Worm (Caenorhabditis elegans): ENCODE data around the gene F58F12.2.

- TF ChIP-seq grh-1 (GFP tag; IDR thresholded peaks at IDR 0.05) (no peak), jun-1 (tag; optimal IDR thresholded peaks at IDR 0.05) (no peak), C16A3.4 (tag; optimal IDR thresholded peaks at IDR 0.05) (no peak), hpl-2 (GFP tag; optimal IDR thresholded peaks at IDR 0.05) (no peak), nhr-76 (tag; optimal IDR thresholded peaks at IDR 0.05) (no peak), nhr-77 (tag; optimal IDR thresholded peaks at IDR 0.05) (no peak), tbx-2 (tag; optimal IDR thresholded peaks at IDR 0.05) (no peak), unc-62 (GFP tag; optimal IDR thresholded peaks at IDR 0.05) (no peak), unc-130 (tag; optimal IDR thresholded peaks at IDR 0.05) (no peak)
Measured at ce11 chrII:6409098-6409497, 21.3 kb upstream of the F58F12.2 start.
